Worm (Caenorhabditis elegans) whole organism, mixed stage, embryonic: ENCODE results near the gene srg-65.

Source experiments
- M03D4.4 ChIP-seq: sonication (generic microtip); optimal IDR thresholded peaks from 2 replicates; lab custom pipeline; 2017; ENCODE audit warnings: mild to moderate bottlenecking, missing genetic modification characterization, missing compliant biosample characterization
- blmp-1 ChIP-seq: fragments of 150-350 bp; optimal IDR thresholded peaks from 2 replicates; lab custom pipeline; 2014; ENCODE audit warnings: missing biosample characterization, missing genetic modification characterization
- ceh-39 ChIP-seq: fragments of 150-350 bp; optimal IDR thresholded peaks from 2 replicates; lab custom pipeline; 2014; ENCODE audit warnings: missing biosample characterization, missing genetic modification characterization
- ceh-43 ChIP-seq: fragments of 200-800 bp; sonication (Bioruptor generic); optimal IDR thresholded peaks from 2 replicates; lab custom pipeline; 2018; ENCODE audit warnings: mild to moderate bottlenecking, missing genetic modification characterization, moderate library complexity, missing compliant biosample characterization
- ceh-83 ChIP-seq: fragments of 200-800 bp; sonication (Bioruptor generic); optimal IDR thresholded peaks from 2 replicates; lab custom pipeline; 2018; ENCODE audit warnings: mild to moderate bottlenecking, missing genetic modification characterization, missing compliant biosample characterization
- ces-1 ChIP-seq: fragments of 150-350 bp; optimal IDR thresholded peaks from 2 replicates; lab custom pipeline; 2014; ENCODE audit warnings: missing biosample characterization, missing genetic modification reagents, missing genetic modification characterization
- cnd-1 ChIP-seq: fragments of 200-800 bp; sonication (Bioruptor generic); optimal IDR thresholded peaks from 2 replicates; lab custom pipeline; 2018; ENCODE audit warnings: mild to moderate bottlenecking, missing genetic modification characterization, missing compliant biosample characterization
- elt-1 ChIP-seq: sonication (generic microtip); optimal IDR thresholded peaks from 2 replicates; lab custom pipeline; 2017; ENCODE audit warnings: missing genetic modification characterization, mild to moderate bottlenecking, missing compliant biosample characterization, antibody characterized with exemption, moderate library complexity, borderline replicate concordance; ENCODE audit not compliant: insufficient read depth
- elt-3 ChIP-seq: fragments of 150-350 bp; optimal IDR thresholded peaks from 2 replicates; lab custom pipeline; 2014; ENCODE audit warnings: missing biosample characterization, missing genetic modification characterization
- flh-1 ChIP-seq: fragments of 200-800 bp; sonication (Bioruptor generic); optimal IDR thresholded peaks from 2 replicates; lab custom pipeline; 2018; ENCODE audit warnings: mild to moderate bottlenecking, missing genetic modification characterization, moderate library complexity, missing compliant biosample characterization
- hlh-1 ChIP-seq: fragments of 150-350 bp; optimal IDR thresholded peaks from 2 replicates; lab custom pipeline; 2014; ENCODE audit warnings: missing biosample characterization, missing genetic modification reagents, missing genetic modification characterization
- lin-13 ChIP-seq: fragments of 150-350 bp; optimal IDR thresholded peaks from 2 replicates; lab custom pipeline; 2014; ENCODE audit warnings: missing biosample characterization, missing genetic modification characterization
- lin-32 ChIP-seq: fragments of 200-800 bp; sonication (Bioruptor generic); optimal IDR thresholded peaks from 2 replicates; lab custom pipeline; 2018; ENCODE audit warnings: mild to moderate bottlenecking, missing genetic modification characterization, missing compliant biosample characterization
- lsy-2 ChIP-seq: fragments of 150-350 bp; optimal IDR thresholded peaks from 2 replicates; lab custom pipeline; 2014; ENCODE audit warnings: missing biosample characterization, missing genetic modification characterization
- mep-1 ChIP-seq: fragments of 150-350 bp; optimal IDR thresholded peaks from 2 replicates; lab custom pipeline; 2017; ENCODE audit warnings: missing biosample characterization, missing genetic modification reagents, missing genetic modification characterization, inconsistent platforms
- mls-2 ChIP-seq: sonication (generic microtip); optimal IDR thresholded peaks from 2 replicates; lab custom pipeline; 2016; ENCODE audit warnings: mild to moderate bottlenecking, missing genetic modification characterization, moderate library complexity, missing compliant biosample characterization
- nhr-12 ChIP-seq: fragments of 150-350 bp; optimal IDR thresholded peaks from 2 replicates; lab custom pipeline; 2014; ENCODE audit warnings: missing biosample characterization, missing genetic modification characterization
- nhr-2 ChIP-seq: fragments of 150-350 bp; optimal IDR thresholded peaks from 2 replicates; lab custom pipeline; 2014; ENCODE audit warnings: missing biosample characterization, missing genetic modification characterization
- nhr-237 ChIP-seq: fragments of 150-350 bp; optimal IDR thresholded peaks from 2 replicates; lab custom pipeline; 2014; ENCODE audit warnings: missing biosample characterization, missing genetic modification characterization
- nhr-28 ChIP-seq: fragments of 150-350 bp; optimal IDR thresholded peaks from 2 replicates; lab custom pipeline; 2014; ENCODE audit warnings: missing biosample characterization, missing genetic modification characterization
- nhr-76 ChIP-seq: sonication (generic microtip); optimal IDR thresholded peaks from 2 replicates; lab custom pipeline; 2017; ENCODE audit warnings: missing biosample characterization, missing genetic modification characterization
- pha-4 ChIP-seq: fragments of 150-350 bp; optimal IDR thresholded peaks from 2 replicates; lab custom pipeline; 2018; ENCODE audit warnings: missing biosample characterization, missing genetic modification reagents, missing genetic modification characterization
- sem-2 ChIP-seq: fragments of 200-800 bp; sonication (Bioruptor generic); optimal IDR thresholded peaks from 2 replicates; lab custom pipeline; 2018; ENCODE audit warnings: mild to moderate bottlenecking, missing genetic modification characterization, missing compliant biosample characterization
- snpc-4 ChIP-seq: fragments of 150-350 bp; optimal IDR thresholded peaks from 2 replicates; lab custom pipeline; 2014; ENCODE audit warnings: missing biosample characterization, missing genetic modification characterization
- sptf-1 ChIP-seq: sonication (generic microtip); optimal IDR thresholded peaks from 2 replicates; lab custom pipeline; 2017; ENCODE audit warnings: mild to moderate bottlenecking, missing genetic modification characterization, moderate library complexity, missing compliant biosample characterization
- tbx-8 ChIP-seq: fragments of 200-800 bp; sonication (Bioruptor generic); optimal IDR thresholded peaks from 2 replicates; lab custom pipeline; 2018; ENCODE audit warnings: mild to moderate bottlenecking, missing genetic modification characterization, moderate library complexity, missing compliant biosample characterization
- unc-120 ChIP-seq: sonication (generic microtip); optimal IDR thresholded peaks from 2 replicates; lab custom pipeline; 2017; ENCODE audit warnings: missing genetic modification characterization, missing compliant biosample characterization; ENCODE audit not compliant: poor library complexity, severe bottlenecking
- unc-39 ChIP-seq: fragments of 150-350 bp; optimal IDR thresholded peaks from 2 replicates; lab custom pipeline; 2014; ENCODE audit warnings: missing biosample characterization, missing genetic modification characterization
- unc-62 ChIP-seq: fragments of 150-350 bp; optimal IDR thresholded peaks from 2 replicates; lab custom pipeline; 2014; ENCODE audit warnings: missing biosample characterization, missing genetic modification reagents, missing genetic modification characterization
- zip-8 ChIP-seq: fragments of 150-350 bp; optimal IDR thresholded peaks from 2 replicates; lab custom pipeline; 2014; ENCODE audit warnings: missing biosample characterization, missing genetic modification characterization
- ztf-11 ChIP-seq: fragments of 150-350 bp; optimal IDR thresholded peaks from 2 replicates; lab custom pipeline; 2014; ENCODE audit warnings: missing biosample characterization, missing genetic modification characterization

Gene srg-65

ce11 chrV:5521735-5522241, 37.0 kb upstream of the srg-65 start, which contains the start of gene hir-1:
Gene hir-1, plus strand, starts transcription at chrV:5522139.
- TF ChIP-seq flh-1 (GFP tag; lab: Kevin White, UChicago) (no peak), ceh-43 (no peak), lin-32 (GFP tag; lab: Kevin White, UChicago) (no peak), pha-4 (no peak), ceh-39 (tag; lab: Kevin White, UChicago) (no peak), ztf-11 (no peak), ceh-83 (GFP tag; lab: Kevin White, UChicago) (no peak), blmp-1 (no peak), elt-1 (tag; lab: Kevin White, UChicago) (no peak), lin-13 (tag; lab: Kevin White, UChicago) (no peak), unc-39 (tag; lab: Kevin White, UChicago) (no peak), tbx-8 (GFP tag; lab: Kevin White, UChicago) (no peak), nhr-76 (tag; lab: Kevin White, UChicago) (no peak), nhr-2 (tag; lab: Kevin White, UChicago) (no peak), unc-62 (GFP tag; lab: Kevin White, UChicago) (no peak), mls-2 (tag; lab: Kevin White, UChicago) (no peak), sem-2 (GFP tag; lab: Kevin White, UChicago) (no peak)

- TF ChIP-seq sem-2 (GFP tag; lab: Kevin White, UChicago) (no peak), ceh-39 (tag; lab: Kevin White, UChicago) (no peak), elt-1 (tag; lab: Kevin White, UChicago) (no peak), pha-4 (no peak), zip-8 (tag; lab: Kevin White, UChicago) (no peak), snpc-4 (tag; lab: Kevin White, UChicago) (no peak), sptf-1 (no peak), hlh-1 (tag; lab: Kevin White, UChicago) (no peak), unc-120 (tag; lab: Kevin White, UChicago) (no peak), nhr-2 (tag; lab: Kevin White, UChicago) (no peak), ztf-11 (no peak), tbx-8 (GFP tag; lab: Kevin White, UChicago) (no peak), ceh-43 (no peak), lsy-2 (no peak)
- TF ChIP-seq, all 35 proteins: peak for 0
These were observed 29.0 kb upstream of the srg-65 start, which contains the start of the genes hpo-15 and mms-19 for ce11 chrV:5513630-5514378. Gene hpo-15, minus strand, starts transcription at chrV:5513830. Gene mms-19, plus strand, starts transcription at chrV:5514348.

ce11 chrV:5512559-5512958, 27.8 kb upstream of the srg-65 start:
- TF ChIP-seq elt-3 (tag; lab: Kevin White, UChicago) (no peak), sptf-1 (no peak), mep-1 (no peak), nhr-2 (tag; lab: Kevin White, UChicago) (no peak), lsy-2 (no peak)

- TF ChIP-seq blmp-1 = no peak
- TF ChIP-seq M03D4.4 (tag; lab: Kevin White, UChicago) = no peak
- TF ChIP-seq ces-1 (GFP tag; lab: Kevin White, UChicago) = no peak
- TF ChIP-seq nhr-28 (tag; lab: Kevin White, UChicago) = no peak
- no peak for TF ChIP-seq nhr-237 (tag; lab: Kevin White, UChicago)
- no peak for TF ChIP-seq elt-3 (tag; lab: Kevin White, UChicago)
- TF ChIP-seq unc-120 (tag; lab: Kevin White, UChicago) = no peak
- TF ChIP-seq nhr-12 (tag; lab: Kevin White, UChicago) = no peak
These were observed 27.0 kb upstream of the srg-65 start for ce11 chrV:5511720-5512119.

ce11 chrV:5509966-5510365, 25.2 kb upstream of the srg-65 start:
- TF ChIP-seq ces-1 (GFP tag; lab: Kevin White, UChicago) (no peak), nhr-2 (tag; lab: Kevin White, UChicago) (no peak), cnd-1 (no peak), nhr-28 (tag; lab: Kevin White, UChicago) (no peak), unc-39 (tag; lab: Kevin White, UChicago) (no peak), lin-32 (GFP tag; lab: Kevin White, UChicago) (no peak)
